Worm (Caenorhabditis elegans) whole organism, late embryonic: ENCODE measurements around the gene Y46G5A.15.
A peak's percentile ranks its signal among the peaks of the same experiment; 100 is the strongest.

Experiments used
- C38D4.7 ChIP-seq: fragments of 200-800 bp; sonication (Bioruptor generic); optimal IDR thresholded peaks from 2 replicates; lab custom pipeline; 2018; ENCODE audit warnings: mild to moderate bottlenecking, missing genetic modification characterization, moderate library complexity, missing compliant biosample characterization
- ahr-1 ChIP-seq: sonication (generic microtip); optimal IDR thresholded peaks from 2 replicates; lab custom pipeline; 2016; ENCODE audit warnings: missing genetic modification characterization, missing compliant biosample characterization
- ama-1 ChIP-seq: fragments of 150-350 bp; optimal IDR thresholded peaks from 2 replicates; lab custom pipeline; 2014
- ceh-14 ChIP-seq: sonication (generic microtip); optimal IDR thresholded peaks from 2 replicates; lab custom pipeline; 2016; ENCODE audit warnings: missing genotype, missing genetic modification characterization, missing compliant biosample characterization
- ceh-22 ChIP-seq: sonication (generic microtip); optimal IDR thresholded peaks from 2 replicates; lab custom pipeline; 2017; ENCODE audit warnings: missing biosample characterization, missing genetic modification characterization
- ceh-31 ChIP-seq: sonication (generic microtip); optimal IDR thresholded peaks from 2 replicates; lab custom pipeline; 2016; ENCODE audit warnings: missing genetic modification characterization, missing compliant biosample characterization
- ceh-34 ChIP-seq: sonication (generic microtip); optimal IDR thresholded peaks from 2 replicates; lab custom pipeline; 2016; ENCODE audit warnings: mild to moderate bottlenecking, missing genetic modification characterization, missing compliant biosample characterization
- ceh-48 ChIP-seq: sonication (generic microtip); optimal IDR thresholded peaks from 2 replicates; lab custom pipeline; 2016; ENCODE audit warnings: missing genetic modification characterization, inconsistent platforms, missing compliant biosample characterization
- ceh-9 ChIP-seq: sonication (generic microtip); optimal IDR thresholded peaks from 2 replicates; lab custom pipeline; 2016; ENCODE audit warnings: mild to moderate bottlenecking, missing genetic modification characterization, inconsistent platforms, missing compliant biosample characterization
- che-1 ChIP-seq: sonication (generic microtip); optimal IDR thresholded peaks from 2 replicates; lab custom pipeline; 2016; ENCODE audit warnings: mild to moderate bottlenecking, missing genetic modification characterization, missing compliant biosample characterization
- dmd-4 ChIP-seq: sonication (generic microtip); optimal IDR thresholded peaks from 2 replicates; lab custom pipeline; 2016; ENCODE audit warnings: borderline replicate concordance, missing genetic modification characterization, missing compliant biosample characterization
- elt-2 ChIP-seq: sonication (generic microtip); optimal IDR thresholded peaks from 2 replicates; lab custom pipeline; 2016; ENCODE audit warnings: missing genetic modification reagents, missing genetic modification characterization, missing compliant biosample characterization
- elt-4 ChIP-seq: sonication (generic microtip); optimal IDR thresholded peaks from 2 replicates; lab custom pipeline; 2016; ENCODE audit warnings: missing genetic modification characterization, missing compliant biosample characterization
- gmeb-2 ChIP-seq: sonication (generic microtip); optimal IDR thresholded peaks from 2 replicates; lab custom pipeline; 2016; ENCODE audit warnings: missing genetic modification characterization, inconsistent platforms, missing compliant biosample characterization
- hlh-13 ChIP-seq: fragments of 200-800 bp; sonication (Bioruptor generic); optimal IDR thresholded peaks from 2 replicates; lab custom pipeline; 2018; ENCODE audit warnings: mild to moderate bottlenecking, missing genetic modification characterization, missing compliant biosample characterization
- hlh-15 ChIP-seq: sonication (generic microtip); optimal IDR thresholded peaks from 2 replicates; lab custom pipeline; 2016; ENCODE audit warnings: missing genetic modification characterization, missing compliant biosample characterization
- hlh-30 ChIP-seq: sonication (generic microtip); optimal IDR thresholded peaks from 2 replicates; lab custom pipeline; 2017; ENCODE audit warnings: antibody characterized with exemption, missing genetic modification characterization, missing compliant biosample characterization; ENCODE audit not compliant: insufficient read depth
- hlh-6 ChIP-seq: sonication (generic microtip); optimal IDR thresholded peaks from 2 replicates; lab custom pipeline; 2016; ENCODE audit warnings: missing genotype, missing genetic modification characterization, missing compliant biosample characterization
- mec-3 ChIP-seq: sonication (generic microtip); optimal IDR thresholded peaks from 2 replicates; lab custom pipeline; 2016; ENCODE audit warnings: borderline replicate concordance, missing genetic modification characterization, missing compliant biosample characterization
- nfya-1 ChIP-seq: sonication (generic microtip); optimal IDR thresholded peaks from 2 replicates; lab custom pipeline; 2017; ENCODE audit warnings: missing genetic modification characterization, mild to moderate bottlenecking, missing compliant biosample characterization, antibody characterized with exemption, moderate library complexity
- nhr-11 ChIP-seq: fragments of 150-350 bp; optimal IDR thresholded peaks from 2 replicates; lab custom pipeline; 2014; ENCODE audit warnings: missing biosample characterization, missing genetic modification characterization
- nhr-232 ChIP-seq: sonication (generic microtip); optimal IDR thresholded peaks from 2 replicates; lab custom pipeline; 2016; ENCODE audit warnings: missing genetic modification characterization, missing compliant biosample characterization
- pat-9 ChIP-seq: fragments of 200-800 bp; sonication (Bioruptor generic); optimal IDR thresholded peaks from 2 replicates; lab custom pipeline; 2018; ENCODE audit warnings: mild to moderate bottlenecking, missing genetic modification characterization, moderate library complexity, missing compliant biosample characterization
- pha-2 ChIP-seq: sonication (generic microtip); optimal IDR thresholded peaks from 2 replicates; lab custom pipeline; 2017; ENCODE audit warnings: mild to moderate bottlenecking, missing genetic modification characterization, missing compliant biosample characterization
- ref-2 ChIP-seq: sonication (generic microtip); optimal IDR thresholded peaks from 2 replicates; lab custom pipeline; 2016; ENCODE audit warnings: missing genetic modification characterization, missing compliant biosample characterization
- rnt-1 ChIP-seq: sonication (generic microtip); optimal IDR thresholded peaks from 2 replicates; lab custom pipeline; 2016; ENCODE audit warnings: missing genetic modification characterization, missing compliant biosample characterization
- sdc-2 ChIP-seq: sonication (generic microtip); optimal IDR thresholded peaks from 2 replicates; lab custom pipeline; 2016; ENCODE audit warnings: missing genotype, missing genetic modification characterization, missing compliant biosample characterization
- sox-2 ChIP-seq: fragments of 200-800 bp; sonication (Bioruptor generic); IDR thresholded peaks from 2 replicates; pipeline ENCODE4 v1.3.6; 2022; ENCODE audit warnings: missing genetic modification reagents, missing genetic modification characterization, missing compliant biosample characterization
- sox-4 ChIP-seq: sonication (generic microtip); optimal IDR thresholded peaks from 2 replicates; lab custom pipeline; 2017; ENCODE audit warnings: mild to moderate bottlenecking, missing genetic modification characterization, inconsistent platforms, missing compliant biosample characterization
- syd-9 ChIP-seq: sonication (generic microtip); optimal IDR thresholded peaks from 2 replicates; lab custom pipeline; 2016; ENCODE audit warnings: mild to moderate bottlenecking, missing genetic modification characterization, moderate library complexity, missing compliant biosample characterization
- unc-3 ChIP-seq, 2 experiments: fragments of 200-800 bp in 1 of 2; sonication (Bioruptor generic) in 1 of 2; sonication (generic microtip) in 1 of 2; conservative IDR thresholded peaks in 1 of 2; optimal IDR thresholded peaks in 1 of 2; 2 replicates each; pipeline versions ENCODE4 v1.3.6 to Lab custom; 2016 to 2022; ENCODE audit warnings: missing compliant biosample characterization in 2 of 2, missing genetic modification characterization in 2 of 2, missing genetic modification reagents in 1 of 2
- unc-42 ChIP-seq: sonication (generic microtip); optimal IDR thresholded peaks from 2 replicates; lab custom pipeline; 2016; ENCODE audit warnings: missing genotype, missing genetic modification characterization, missing compliant biosample characterization
- unc-55 ChIP-seq: sonication (generic microtip); optimal IDR thresholded peaks from 2 replicates; lab custom pipeline; 2017; ENCODE audit warnings: missing biosample characterization, missing genetic modification reagents, missing genetic modification characterization

The Y46G5A.15 gene

ce11 chrII:12806602-12807182, 21.5 kb upstream of the Y46G5A.15 start, which contains the start of gene spds-1:
Gene spds-1, plus strand, starts transcription at chrII:12806899.
- peak; percentile 76 for TF ChIP-seq elt-2 (tag; lab: Kevin White, UChicago)
- TF ChIP-seq rnt-1 (tag; lab: Kevin White, UChicago) = no peak

ce11 chrII:12805765-12806384, 20.7 kb upstream of the Y46G5A.15 start:
- TF ChIP-seq gmeb-2 (tag; lab: Kevin White, UChicago) = no peak
- peak; percentile 10 for TF ChIP-seq unc-42 (tag; lab: Kevin White, UChicago)
- TF ChIP-seq nfya-1 (tag; lab: Kevin White, UChicago) = peak; percentile 30
- TF ChIP-seq dmd-4 (tag; lab: Kevin White, UChicago) = no peak
- TF ChIP-seq hlh-13 (GFP tag; lab: Kevin White, UChicago) = no peak
- no peak for TF ChIP-seq pha-2 (tag; lab: Kevin White, UChicago)
- TF ChIP-seq unc-3 (GFP tag; conservative IDR thresholded peaks at IDR 0.05; lab: Robert Waterston, UW) = no peak
- TF ChIP-seq unc-3 (tag; optimal IDR thresholded peaks at IDR 0.05; lab: Kevin White, UChicago) = no peak
- TF ChIP-seq ceh-34 (tag; lab: Kevin White, UChicago) = no peak
- no peak for TF ChIP-seq pat-9 (tag; lab: Kevin White, UChicago)
- TF ChIP-seq hlh-6 (tag; lab: Kevin White, UChicago) = peak; percentile 60
- peak; percentile 51 for TF ChIP-seq ref-2
- TF ChIP-seq syd-9 (tag; lab: Kevin White, UChicago) = no peak
- TF ChIP-seq ama-1 (lab: Kevin White, UChicago) = no peak
- no peak for TF ChIP-seq sdc-2
- TF ChIP-seq ahr-1 = no peak
- peak; percentile 16; the same call in 1 of the 2 replicates for TF ChIP-seq sox-2 (GFP tag; lab: Robert Waterston, UW)
- peak; percentile 39 for TF ChIP-seq ceh-31 (tag; lab: Kevin White, UChicago)

ce11 chrII:12805161-12805560, 19.9 kb upstream of the Y46G5A.15 start, which contains the start of the genes Y46G5A.18 and Y46G5A.47:
Gene Y46G5A.18, minus strand, starts transcription at chrII:12805261.
Gene Y46G5A.47, minus strand, starts transcription at chrII:12805306.
- TF ChIP-seq gmeb-2 (tag; lab: Kevin White, UChicago) (no peak), che-1 (tag; lab: Kevin White, UChicago) (no peak), ceh-48 (tag; lab: Kevin White, UChicago) (peak; percentile 64)

ce11 chrII:12799927-12800522, 14.8 kb upstream of the Y46G5A.15 start:
- TF ChIP-seq hlh-6 (tag; lab: Kevin White, UChicago) (no peak), ceh-34 (tag; lab: Kevin White, UChicago) (no peak), rnt-1 (tag; lab: Kevin White, UChicago) (peak; percentile 24), nfya-1 (tag; lab: Kevin White, UChicago) (peak; percentile 2)

- TF ChIP-seq C38D4.7 (GFP tag; lab: Kevin White, UChicago) = no peak
- no peak for TF ChIP-seq sox-2 (GFP tag; lab: Robert Waterston, UW)
- TF ChIP-seq unc-55 (GFP tag; lab: Kevin White, UChicago) = no peak
- no peak for TF ChIP-seq ceh-22 (tag; lab: Kevin White, UChicago)
- no peak for TF ChIP-seq pha-2 (tag; lab: Kevin White, UChicago)
- no peak for TF ChIP-seq elt-4 (tag; lab: Kevin White, UChicago)
- no peak for TF ChIP-seq nhr-11 (tag; lab: Kevin White, UChicago)
- TF ChIP-seq ceh-14 (tag; lab: Kevin White, UChicago) = no peak
- no peak for TF ChIP-seq ceh-9 (tag; lab: Kevin White, UChicago)
- no peak for TF ChIP-seq sox-4 (tag; lab: Kevin White, UChicago)
- no peak for TF ChIP-seq hlh-15 (tag; lab: Kevin White, UChicago)
- no peak for TF ChIP-seq mec-3 (tag; lab: Kevin White, UChicago)
- no peak for TF ChIP-seq ceh-34 (tag; lab: Kevin White, UChicago)
- no peak for TF ChIP-seq hlh-30
- no peak for TF ChIP-seq nhr-232 (tag; lab: Kevin White, UChicago)
These were observed 14.1 kb upstream of the Y46G5A.15 start for ce11 chrII:12799364-12799763.
